Worm (Caenorhabditis elegans): ENCODE data around the gene K11G9.5.

The K11G9.5 gene

ce11 chrV:6691813-6692351, 3.6 kb upstream of the K11G9.5 start, which contains the start of gene mtl-1:
Gene mtl-1 (minus strand): TSS chrV:6691863.
- TF ChIP-seq unc-62 (GFP tag; optimal IDR thresholded peaks at IDR 0.05): no peak
- peak; percentile 24 for TF ChIP-seq nhr-80 (tag; optimal IDR thresholded peaks at IDR 0.05)

ce11 chrV:6690075-6690474, 1.8 kb upstream of the K11G9.5 start:
- TF ChIP-seq ceh-27 (GFP tag; optimal IDR thresholded peaks at IDR 0.05): no peak
- no peak for TF ChIP-seq ztf-25 (GFP tag; IDR thresholded peaks at IDR 0.05)
- no peak for TF ChIP-seq ztf-3 (GFP tag; optimal IDR thresholded peaks at IDR 0.05)
- no peak for TF ChIP-seq lin-40 (tag; optimal IDR thresholded peaks at IDR 0.05)
- TF ChIP-seq ccch-3 (GFP tag; optimal IDR thresholded peaks at IDR 0.05): no peak
- TF ChIP-seq sea-2 (GFP tag; IDR thresholded peaks at IDR 0.05): no peak
- TF ChIP-seq F52B5.7 (tag; optimal IDR thresholded peaks at IDR 0.05): no peak
- no peak for TF ChIP-seq ceh-91 (GFP tag; IDR thresholded peaks at IDR 0.05)
- no peak for TF ChIP-seq snpc-1.3 (tag; optimal IDR thresholded peaks at IDR 0.05; ENCODE audit: insufficient read depth)
- no peak for TF ChIP-seq nfya-1 (tag; optimal IDR thresholded peaks at IDR 0.05; ENCODE audit: borderline replicate concordance, insufficient read depth)
- TF ChIP-seq zfh-2 (GFP tag; conservative IDR thresholded peaks at IDR 0.05): no peak
- TF ChIP-seq tbx-9 (tag; optimal IDR thresholded peaks at IDR 0.05; ENCODE audit: borderline replicate concordance): no peak
- no peak for TF ChIP-seq unc-62 (GFP tag; optimal IDR thresholded peaks at IDR 0.05)
- no peak for TF ChIP-seq lin-54 (GFP tag; optimal IDR thresholded peaks at IDR 0.05)
- no peak for TF ChIP-seq ztf-28 (GFP tag; IDR thresholded peaks at IDR 0.05)
- no peak for TF ChIP-seq Y79H2A.3 (GFP tag; conservative IDR thresholded peaks at IDR 0.05)

ce11 chrV:6685963-6686362, 2.3 kb downstream of the K11G9.5 start:
- TF ChIP-seq madf-6 (GFP tag; IDR thresholded peaks at IDR 0.05): no peak
- no peak for TF ChIP-seq F52B5.7 (tag; optimal IDR thresholded peaks at IDR 0.05)
- no peak for TF ChIP-seq athp-1 (tag; optimal IDR thresholded peaks at IDR 0.05)
- no peak for TF ChIP-seq snpc-1.3 (tag; optimal IDR thresholded peaks at IDR 0.05; ENCODE audit: insufficient read depth)
- TF ChIP-seq ceh-100 (GFP tag; IDR thresholded peaks at IDR 0.05): no peak
- no peak for TF ChIP-seq lin-54 (GFP tag; optimal IDR thresholded peaks at IDR 0.05)
- TF ChIP-seq ztf-28 (GFP tag; IDR thresholded peaks at IDR 0.05): no peak
- TF ChIP-seq attf-3 (GFP tag; conservative IDR thresholded peaks at IDR 0.05): no peak
- TF ChIP-seq chd-7 (tag; optimal IDR thresholded peaks at IDR 0.05): no peak
- TF ChIP-seq mxl-1 (tag; optimal IDR thresholded peaks at IDR 0.05): no peak
- TF ChIP-seq bed-1 (GFP tag; IDR thresholded peaks at IDR 0.05): no peak
- TF ChIP-seq zim-3 (tag; optimal IDR thresholded peaks at IDR 0.05): no peak
- TF ChIP-seq nhr-90 (tag; optimal IDR thresholded peaks at IDR 0.05): no peak
- TF ChIP-seq K11D2.4 (GFP tag; IDR thresholded peaks at IDR 0.05): no peak
- no peak for TF ChIP-seq hlh-12 (tag; optimal IDR thresholded peaks at IDR 0.05)
- no peak for TF ChIP-seq egrh-3 (GFP tag; IDR thresholded peaks at IDR 0.05)
- TF ChIP-seq dox-1 (GFP tag; IDR thresholded peaks at IDR 0.05): no peak
- no peak for TF ChIP-seq Y79H2A.3 (GFP tag; conservative IDR thresholded peaks at IDR 0.05)
- TF ChIP-seq F10E7.11 (tag; optimal IDR thresholded peaks at IDR 0.05): no peak

ce11 chrV:6685499-6685898, 2.8 kb downstream of the K11G9.5 start:
- TF ChIP-seq attf-6 (GFP tag; IDR thresholded peaks at IDR 0.05) (no peak), let-526 (GFP tag; IDR thresholded peaks at IDR 0.05) (0 out of 2 replicates have a peak, but pooled peaks have one; percentile 37)
